Fruit fly (Drosophila melanogaster): Measurements from ENCODE around the gene Cyp4ae1.

Cyp4ae1 gene

dm6 chrX:2149478-2149877 is 29.3 kb upstream of the Cyp4ae1 start, which contains the start of gene bcn92 (continued):
- TF ChIP-seq Lim3 (GFP tag; IDR thresholded peaks at IDR 0.05) (no peak), grn (GFP tag; optimal IDR thresholded peaks at IDR 0.05) (no peak), Asciz (GFP tag; optimal IDR thresholded peaks at IDR 0.05) (no peak), oc (tag; optimal IDR thresholded peaks at IDR 0.05) (no peak), CG9817 (tag; optimal IDR thresholded peaks at IDR 0.05) (peak; percentile 5), GATAe (GFP tag; conservative IDR thresholded peaks at IDR 0.05) (no peak), CG6765 (GFP tag; optimal IDR thresholded peaks at IDR 0.05) (no peak), D19A (tag; optimal IDR thresholded peaks at IDR 0.05) (no peak), kah (GFP tag; optimal IDR thresholded peaks at IDR 0.05) (no peak), row (GFP tag; IDR thresholded peaks at IDR 0.05) (peak; percentile 93), peb (GFP tag; IDR thresholded peaks at IDR 0.05) (0 out of 2 replicates have a peak, but pooled peaks have one; percentile 24), Antp (GFP tag; optimal IDR thresholded peaks at IDR 0.05) (peak; percentile 41), inv (GFP tag; IDR thresholded peaks at IDR 0.05; ENCODE audit: partially characterized antibody) (peak; percentile 93), mirr (GFP tag; optimal IDR thresholded peaks at IDR 0.05) (no peak), kni (GFP tag; optimal IDR thresholded peaks at IDR 0.05) (no peak), CG15011 (GFP tag; optimal IDR thresholded peaks at IDR 0.05) (no peak), Mes4 (GFP tag; optimal IDR thresholded peaks at IDR 0.05) (no peak), Stat92E (GFP tag; optimal IDR thresholded peaks at IDR 0.05) (no peak), D (optimal IDR thresholded peaks at IDR 0.05) (no peak), D (GFP tag; optimal IDR thresholded peaks at IDR 0.05) (no peak), CG11504 (tag; optimal IDR thresholded peaks at IDR 0.05) (no peak), crol (GFP tag; IDR thresholded peaks at IDR 0.05) (no peak), BEAF-32 (GFP tag; optimal IDR thresholded peaks at IDR 0.05) (peak; percentile 90), vnd (GFP tag; IDR thresholded peaks at IDR 0.05; ENCODE audit: partially characterized antibody) (peak; percentile 93), CG14667 (GFP tag; IDR thresholded peaks at IDR 0.05) (0 out of 2 replicates have a peak, but pooled peaks have one; percentile 5), Xrp1 (GFP tag; IDR thresholded peaks at IDR 0.05) (peak; percentile 15; the same call in 1 of the 2 replicates), tap (tag; optimal IDR thresholded peaks at IDR 0.05) (no peak), CG11456 (GFP tag; IDR thresholded peaks at IDR 0.05) (0 out of 3 replicates have a peak, but pooled peaks have one; percentile 46), Optix (GFP tag; IDR thresholded peaks at IDR 0.05) (0 out of 3 replicates have a peak, but pooled peaks have one; percentile 12), eyg (GFP tag; optimal IDR thresholded peaks at IDR 0.05) (no peak), en (GFP tag; optimal IDR thresholded peaks at IDR 0.05) (no peak), emc (GFP tag; optimal IDR thresholded peaks at IDR 0.05) (no peak), da (GFP tag; optimal IDR thresholded peaks at IDR 0.05) (no peak), cas (GFP tag; IDR thresholded peaks at IDR 0.05) (0 out of 2 replicates have a peak, but pooled peaks have one; percentile 23), CG8765 (GFP tag; IDR thresholded peaks at IDR 0.05) (no peak), Atf6 (GFP tag; IDR thresholded peaks at IDR 0.05) (0 out of 2 replicates have a peak, but pooled peaks have one; percentile 23), mld (GFP tag; IDR thresholded peaks at IDR 0.05; ENCODE audit: partially characterized antibody) (peak; percentile 86; the same call in 2 of the 3 replicates), CG13775 (GFP tag; optimal IDR thresholded peaks at IDR 0.05) (peak; percentile 38), ci (GFP tag; IDR thresholded peaks at IDR 0.05) (peak; percentile 35; the same call in 1 of the 3 replicates), ranshi (GFP tag; IDR thresholded peaks at IDR 0.05) (no peak), lbe (GFP tag; optimal IDR thresholded peaks at IDR 0.05) (peak; percentile 23), CG9437 (GFP tag; optimal IDR thresholded peaks at IDR 0.05) (no peak), CG6689 (GFP tag; IDR thresholded peaks at IDR 0.05) (peak; percentile 18; the same call in 1 of the 2 replicates), Sry-β (GFP tag; optimal IDR thresholded peaks at IDR 0.05) (peak; percentile 49), Poxn (GFP tag; IDR thresholded peaks at IDR 0.05) (no peak), CG7357 (GFP tag; IDR thresholded peaks at IDR 0.05) (no peak), CG10654 (GFP tag; optimal IDR thresholded peaks at IDR 0.05) (no peak), CG14965 (GFP tag; optimal IDR thresholded peaks at IDR 0.05; ENCODE audit: borderline replicate concordance) (no peak), CG8388 (GFP tag; optimal IDR thresholded peaks at IDR 0.05) (peak; percentile 15), CG10267 (tag; optimal IDR thresholded peaks at IDR 0.05) (peak; percentile 50), ac (GFP tag; optimal IDR thresholded peaks at IDR 0.05) (no peak)
